Worm (Caenorhabditis elegans) whole organism, L3 larva: Measurements from ENCODE around the gene F22F7.7.

Experiments used
- ceh-9 ChIP-seq: sonication (generic microtip); optimal IDR thresholded peaks from 2 replicates; lab custom pipeline; 2018; ENCODE audit warnings: missing biosample characterization, missing genetic modification characterization
- jun-1 ChIP-seq: fragments of 150-350 bp; optimal IDR thresholded peaks from 2 replicates; lab custom pipeline; 2014; ENCODE audit warnings: missing biosample characterization, missing genetic modification reagents, missing genetic modification characterization

DNA sequence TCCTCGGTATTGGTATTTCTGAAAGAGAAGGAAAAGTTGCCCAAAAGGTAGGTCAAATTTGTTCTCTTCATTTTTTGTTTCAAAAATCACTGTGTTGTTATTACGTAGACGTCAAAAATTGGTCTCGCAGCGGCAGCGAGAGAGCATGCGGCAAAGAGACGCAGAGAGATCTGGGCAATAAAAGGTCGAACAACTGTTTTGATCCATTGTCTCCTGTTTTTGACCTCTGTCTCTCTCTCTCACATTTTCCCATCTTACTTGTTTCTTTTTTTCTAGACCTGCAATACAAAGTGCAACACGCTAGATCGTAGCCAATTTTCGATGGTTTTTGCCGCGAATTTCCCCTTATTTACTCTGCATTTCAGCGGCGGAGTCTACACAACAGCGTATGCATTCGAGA is 13.3 kb downstream of the F22F7.7 start:
- no peak for TF ChIP-seq jun-1 (tag; lab: Kevin White, UChicago)
- TF ChIP-seq ceh-9 (tag; lab: Kevin White, UChicago) = no peak
